Worm (Caenorhabditis elegans) whole organism, mixed stage, embryonic: Measurements from ENCODE around the gene Y62H9A.14.

Source experiments
- bed-3 ChIP-seq: fragments of 200-800 bp; sonication (Bioruptor generic); optimal IDR thresholded peaks from 3 replicates; lab custom pipeline; 2018; ENCODE audit warnings: mild to moderate bottlenecking, missing genetic modification characterization, moderate library complexity, missing compliant biosample characterization
- ceh-39 ChIP-seq: fragments of 150-350 bp; optimal IDR thresholded peaks from 2 replicates; lab custom pipeline; 2014; ENCODE audit warnings: missing biosample characterization, missing genetic modification characterization
- elt-3 ChIP-seq: fragments of 150-350 bp; optimal IDR thresholded peaks from 2 replicates; lab custom pipeline; 2014; ENCODE audit warnings: missing biosample characterization, missing genetic modification characterization
- hlh-1 ChIP-seq: fragments of 150-350 bp; optimal IDR thresholded peaks from 2 replicates; lab custom pipeline; 2014; ENCODE audit warnings: missing biosample characterization, missing genetic modification reagents, missing genetic modification characterization
- lsy-2 ChIP-seq: fragments of 150-350 bp; optimal IDR thresholded peaks from 2 replicates; lab custom pipeline; 2014; ENCODE audit warnings: missing biosample characterization, missing genetic modification characterization
- nhr-12 ChIP-seq: fragments of 150-350 bp; optimal IDR thresholded peaks from 2 replicates; lab custom pipeline; 2014; ENCODE audit warnings: missing biosample characterization, missing genetic modification characterization
- nhr-237 ChIP-seq: fragments of 150-350 bp; optimal IDR thresholded peaks from 2 replicates; lab custom pipeline; 2014; ENCODE audit warnings: missing biosample characterization, missing genetic modification characterization
- pha-4 ChIP-seq: fragments of 150-350 bp; optimal IDR thresholded peaks from 2 replicates; lab custom pipeline; 2018; ENCODE audit warnings: missing biosample characterization, missing genetic modification reagents, missing genetic modification characterization
- snpc-4 ChIP-seq: fragments of 150-350 bp; optimal IDR thresholded peaks from 2 replicates; lab custom pipeline; 2014; ENCODE audit warnings: missing biosample characterization, missing genetic modification characterization
- unc-120 ChIP-seq: sonication (generic microtip); optimal IDR thresholded peaks from 2 replicates; lab custom pipeline; 2017; ENCODE audit warnings: missing genetic modification characterization, missing compliant biosample characterization; ENCODE audit not compliant: poor library complexity, severe bottlenecking
- unc-39 ChIP-seq: fragments of 150-350 bp; optimal IDR thresholded peaks from 2 replicates; lab custom pipeline; 2014; ENCODE audit warnings: missing biosample characterization, missing genetic modification characterization
- unc-62 ChIP-seq: fragments of 150-350 bp; optimal IDR thresholded peaks from 2 replicates; lab custom pipeline; 2014; ENCODE audit warnings: missing biosample characterization, missing genetic modification reagents, missing genetic modification characterization
- ztf-11 ChIP-seq: fragments of 150-350 bp; optimal IDR thresholded peaks from 2 replicates; lab custom pipeline; 2014; ENCODE audit warnings: missing biosample characterization, missing genetic modification characterization

- TF ChIP-seq lsy-2 (tag; lab: Kevin White, UChicago) (no peak), hlh-1 (no peak), ztf-11 (no peak), unc-62 (GFP tag; lab: Kevin White, UChicago) (no peak), elt-3 (tag; lab: Kevin White, UChicago) (no peak), unc-120 (tag; lab: Kevin White, UChicago) (no peak), pha-4 (no peak), snpc-4 (no peak), nhr-12 (tag; lab: Kevin White, UChicago) (no peak), bed-3 (GFP tag; lab: Kevin White, UChicago) (no peak), nhr-237 (tag; lab: Kevin White, UChicago) (peak; percentile 9), unc-39 (tag; lab: Kevin White, UChicago) (no peak), ceh-39 (tag; lab: Kevin White, UChicago) (no peak)
These were observed 3.1 kb downstream of the Y62H9A.14 start, which contains the start of gene F55G7.1 for ce11 chrX:11924158-11924557.
